Worm (Caenorhabditis elegans) whole organism, late embryonic: ENCODE measurements around the gene F36F12.3.

ENCODE experiments used
- C08G9.2 ChIP-seq: sonication (generic microtip); optimal IDR thresholded peaks from 2 replicates; lab custom pipeline; 2016; ENCODE audit warnings: mild to moderate bottlenecking, missing genetic modification characterization, moderate library complexity, missing compliant biosample characterization
- C38D4.7 ChIP-seq: fragments of 200-800 bp; sonication (Bioruptor generic); optimal IDR thresholded peaks from 2 replicates; lab custom pipeline; 2018; ENCODE audit warnings: mild to moderate bottlenecking, missing genetic modification characterization, moderate library complexity, missing compliant biosample characterization
- K09A11.1 ChIP-seq: sonication (generic microtip); optimal IDR thresholded peaks from 2 replicates; lab custom pipeline; 2017; ENCODE audit warnings: antibody characterized with exemption, mild to moderate bottlenecking, missing genetic modification characterization, missing compliant biosample characterization; ENCODE audit not compliant: insufficient read depth
- T23F11.4 ChIP-seq: fragments of 200-800 bp; sonication (Bioruptor generic); optimal IDR thresholded peaks from 2 replicates; lab custom pipeline; 2018; ENCODE audit warnings: mild to moderate bottlenecking, missing genetic modification characterization, missing compliant biosample characterization
- Y22D7AL.16 ChIP-seq: sonication (generic microtip); optimal IDR thresholded peaks from 2 replicates; lab custom pipeline; 2016; ENCODE audit warnings: missing genetic modification characterization, missing compliant biosample characterization
- ama-1 ChIP-seq: fragments of 150-350 bp; optimal IDR thresholded peaks from 2 replicates; lab custom pipeline; 2014
- ceh-14 ChIP-seq: sonication (generic microtip); optimal IDR thresholded peaks from 2 replicates; lab custom pipeline; 2016; ENCODE audit warnings: missing genotype, missing genetic modification characterization, missing compliant biosample characterization
- ceh-2 ChIP-seq: sonication (generic microtip); optimal IDR thresholded peaks from 2 replicates; lab custom pipeline; 2016; ENCODE audit warnings: missing genotype, missing genetic modification characterization, missing compliant biosample characterization
- ceh-22 ChIP-seq: sonication (generic microtip); optimal IDR thresholded peaks from 2 replicates; lab custom pipeline; 2017; ENCODE audit warnings: missing biosample characterization, missing genetic modification characterization
- ceh-24 ChIP-seq: sonication (generic microtip); optimal IDR thresholded peaks from 2 replicates; lab custom pipeline; 2016; ENCODE audit warnings: mild to moderate bottlenecking, missing genetic modification characterization, missing compliant biosample characterization
- ceh-31 ChIP-seq: sonication (generic microtip); optimal IDR thresholded peaks from 2 replicates; lab custom pipeline; 2016; ENCODE audit warnings: missing genetic modification characterization, missing compliant biosample characterization
- ceh-48 ChIP-seq: sonication (generic microtip); optimal IDR thresholded peaks from 2 replicates; lab custom pipeline; 2016; ENCODE audit warnings: missing genetic modification characterization, inconsistent platforms, missing compliant biosample characterization
- ceh-6 ChIP-seq: fragments of 200-800 bp; sonication (Bioruptor generic); optimal IDR thresholded peaks from 2 replicates; lab custom pipeline; 2018; ENCODE audit warnings: mild to moderate bottlenecking, missing genetic modification characterization, missing compliant biosample characterization
- ceh-9 ChIP-seq: sonication (generic microtip); optimal IDR thresholded peaks from 2 replicates; lab custom pipeline; 2016; ENCODE audit warnings: mild to moderate bottlenecking, missing genetic modification characterization, inconsistent platforms, missing compliant biosample characterization
- dmd-4 ChIP-seq: sonication (generic microtip); optimal IDR thresholded peaks from 2 replicates; lab custom pipeline; 2016; ENCODE audit warnings: borderline replicate concordance, missing genetic modification characterization, missing compliant biosample characterization
- elt-4 ChIP-seq: sonication (generic microtip); optimal IDR thresholded peaks from 2 replicates; lab custom pipeline; 2016; ENCODE audit warnings: missing genetic modification characterization, missing compliant biosample characterization
- ets-4 ChIP-seq: sonication (generic microtip); optimal IDR thresholded peaks from 2 replicates; lab custom pipeline; 2016; ENCODE audit warnings: missing genetic modification characterization, missing compliant biosample characterization
- eyg-1 ChIP-seq: sonication (generic microtip); optimal IDR thresholded peaks from 2 replicates; lab custom pipeline; 2016; ENCODE audit warnings: missing genotype, missing genetic modification characterization, missing compliant biosample characterization
- fkh-10 ChIP-seq: fragments of 150-350 bp; optimal IDR thresholded peaks from 2 replicates; lab custom pipeline; 2014; ENCODE audit warnings: missing biosample characterization, missing genetic modification reagents, missing genetic modification characterization
- gmeb-2 ChIP-seq: sonication (generic microtip); optimal IDR thresholded peaks from 2 replicates; lab custom pipeline; 2016; ENCODE audit warnings: missing genetic modification characterization, inconsistent platforms, missing compliant biosample characterization
- hlh-6 ChIP-seq: sonication (generic microtip); optimal IDR thresholded peaks from 2 replicates; lab custom pipeline; 2016; ENCODE audit warnings: missing genotype, missing genetic modification characterization, missing compliant biosample characterization
- lim-6 ChIP-seq: sonication (generic microtip); optimal IDR thresholded peaks from 2 replicates; lab custom pipeline; 2016; ENCODE audit warnings: missing genetic modification characterization, missing compliant biosample characterization
- lin-11 ChIP-seq: fragments of 200-800 bp; sonication (Bioruptor generic); optimal IDR thresholded peaks from 2 replicates; lab custom pipeline; 2018; ENCODE audit warnings: mild to moderate bottlenecking, missing genetic modification characterization, missing compliant biosample characterization
- madf-2 ChIP-seq: sonication (generic microtip); optimal IDR thresholded peaks from 2 replicates; lab custom pipeline; 2017; ENCODE audit warnings: missing genetic modification characterization, missing compliant biosample characterization
- mec-3 ChIP-seq: sonication (generic microtip); optimal IDR thresholded peaks from 2 replicates; lab custom pipeline; 2016; ENCODE audit warnings: borderline replicate concordance, missing genetic modification characterization, missing compliant biosample characterization
- nfya-1 ChIP-seq: sonication (generic microtip); optimal IDR thresholded peaks from 2 replicates; lab custom pipeline; 2017; ENCODE audit warnings: missing genetic modification characterization, mild to moderate bottlenecking, missing compliant biosample characterization, antibody characterized with exemption, moderate library complexity
- pag-3 ChIP-seq: sonication (generic microtip); optimal IDR thresholded peaks from 2 replicates; lab custom pipeline; 2016; ENCODE audit warnings: missing compliant biosample characterization, missing genetic modification characterization, borderline replicate concordance
- pat-9 ChIP-seq: fragments of 200-800 bp; sonication (Bioruptor generic); optimal IDR thresholded peaks from 2 replicates; lab custom pipeline; 2018; ENCODE audit warnings: mild to moderate bottlenecking, missing genetic modification characterization, moderate library complexity, missing compliant biosample characterization
- pha-2 ChIP-seq: sonication (generic microtip); optimal IDR thresholded peaks from 2 replicates; lab custom pipeline; 2017; ENCODE audit warnings: mild to moderate bottlenecking, missing genetic modification characterization, missing compliant biosample characterization
- pros-1 ChIP-seq: fragments of 150-350 bp; optimal IDR thresholded peaks from 2 replicates; lab custom pipeline; 2014; ENCODE audit warnings: missing biosample characterization, missing genetic modification reagents, missing genetic modification characterization
- rnt-1 ChIP-seq: sonication (generic microtip); optimal IDR thresholded peaks from 2 replicates; lab custom pipeline; 2016; ENCODE audit warnings: missing genetic modification characterization, missing compliant biosample characterization
- sox-4 ChIP-seq: sonication (generic microtip); optimal IDR thresholded peaks from 2 replicates; lab custom pipeline; 2017; ENCODE audit warnings: mild to moderate bottlenecking, missing genetic modification characterization, inconsistent platforms, missing compliant biosample characterization
- syd-9 ChIP-seq: sonication (generic microtip); optimal IDR thresholded peaks from 2 replicates; lab custom pipeline; 2016; ENCODE audit warnings: mild to moderate bottlenecking, missing genetic modification characterization, moderate library complexity, missing compliant biosample characterization
- tbx-2 ChIP-seq: sonication (generic microtip); optimal IDR thresholded peaks from 2 replicates; lab custom pipeline; 2016; ENCODE audit warnings: missing genetic modification characterization, missing compliant biosample characterization
- unc-3 ChIP-seq, 2 experiments: fragments of 200-800 bp in 1 of 2; sonication (Bioruptor generic) in 1 of 2; sonication (generic microtip) in 1 of 2; conservative IDR thresholded peaks in 1 of 2; optimal IDR thresholded peaks in 1 of 2; 2 replicates each; pipeline versions ENCODE4 v1.3.6 to Lab custom; 2016 to 2022; ENCODE audit warnings: missing compliant biosample characterization in 2 of 2, missing genetic modification characterization in 2 of 2, missing genetic modification reagents in 1 of 2
- unc-42 ChIP-seq: sonication (generic microtip); optimal IDR thresholded peaks from 2 replicates; lab custom pipeline; 2016; ENCODE audit warnings: missing genotype, missing genetic modification characterization, missing compliant biosample characterization
- ztf-16 ChIP-seq: sonication (generic microtip); optimal IDR thresholded peaks from 2 replicates; lab custom pipeline; 2017; ENCODE audit warnings: missing genetic modification characterization, missing compliant biosample characterization

The F36F12.3 gene

ce11 chrV:2105976-2106375 is 20.4 kb downstream of the F36F12.3 start, which contains the start of gene F22F7.4:
F22F7.4 (minus strand) TSS chrV:2106076.
- TF ChIP-seq sox-4 (no peak), ceh-2 (tag; lab: Kevin White, UChicago) (no peak), ceh-9 (no peak), lim-6 (no peak), elt-4 (no peak), dmd-4 (no peak), ceh-14 (tag; lab: Kevin White, UChicago) (no peak), lin-11 (tag; lab: Kevin White, UChicago) (no peak), rnt-1 (tag; lab: Kevin White, UChicago) (no peak), unc-3 (GFP tag; conservative IDR thresholded peaks at IDR 0.05; lab: Robert Waterston, UW) (no peak), unc-3 (tag; optimal IDR thresholded peaks at IDR 0.05; lab: Kevin White, UChicago) (no peak), eyg-1 (tag; lab: Kevin White, UChicago) (no peak), nfya-1 (tag; lab: Kevin White, UChicago) (no peak), ceh-31 (no peak), Y22D7AL.16 (tag; lab: Kevin White, UChicago) (no peak), C38D4.7 (GFP tag; lab: Kevin White, UChicago) (no peak), syd-9 (tag; lab: Kevin White, UChicago) (no peak), pros-1 (no peak), madf-2 (tag; lab: Kevin White, UChicago) (no peak)

ce11 chrV:2109295-2109694 is 23.7 kb downstream of the F36F12.3 start, which contains the start of gene ckb-4:
ckb-4 (minus strand) TSS chrV:2109434.
- TF ChIP-seq K09A11.1 (no peak), pha-2 (tag; lab: Kevin White, UChicago) (no peak), fkh-10 (GFP tag; lab: Kevin White, UChicago) (no peak), ama-1 (lab: Kevin White, UChicago) (no peak), ceh-31 (peak; percentile 19), unc-3 (GFP tag; conservative IDR thresholded peaks at IDR 0.05; lab: Robert Waterston, UW) (no peak), unc-3 (tag; optimal IDR thresholded peaks at IDR 0.05; lab: Kevin White, UChicago) (no peak), elt-4 (no peak), ceh-6 (no peak), madf-2 (tag; lab: Kevin White, UChicago) (no peak), ceh-24 (no peak), C08G9.2 (tag; lab: Kevin White, UChicago) (no peak), ceh-14 (tag; lab: Kevin White, UChicago) (no peak), ceh-48 (tag; lab: Kevin White, UChicago) (peak; percentile 62), nfya-1 (tag; lab: Kevin White, UChicago) (peak; percentile 11), unc-42 (tag; lab: Kevin White, UChicago) (peak; percentile 82)
- TF ChIP-seq, all 69 proteins: peak for 4

- TF ChIP-seq tbx-2 (tag; lab: Kevin White, UChicago) (no peak), mec-3 (tag; lab: Kevin White, UChicago) (no peak), T23F11.4 (GFP tag; lab: Kevin White, UChicago) (no peak), hlh-6 (tag; lab: Kevin White, UChicago) (no peak)
Measured at ce11 chrV:2110368-2110767, 24.8 kb downstream of the F36F12.3 start, which contains the start of gene F22F7.3. F22F7.3 (plus strand) TSS chrV:2110668.

ce11 chrV:2118574-2118973 is 33.0 kb downstream of the F36F12.3 start, which contains the start of gene bgnt-1.2:
bgnt-1.2 (minus strand) TSS chrV:2118674.
- TF ChIP-seq eyg-1 (tag; lab: Kevin White, UChicago) (no peak), pag-3 (no peak), ceh-22 (tag; lab: Kevin White, UChicago) (no peak), ama-1 (lab: Kevin White, UChicago) (no peak), ets-4 (tag; lab: Kevin White, UChicago) (no peak), tbx-2 (tag; lab: Kevin White, UChicago) (no peak), gmeb-2 (tag; lab: Kevin White, UChicago) (no peak), pat-9 (tag; lab: Kevin White, UChicago) (no peak), ztf-16 (tag; lab: Kevin White, UChicago) (no peak), ceh-48 (tag; lab: Kevin White, UChicago) (no peak)
- TF ChIP-seq, all 69 proteins: peak for 0
